ENCODE assay signal across 4 worm cellular contexts in genomic region chrIII:12583466-12583865, ce11.
A peak's percentile ranks its signal among the peaks of the same experiment; 100 is the strongest.
TF ChIP-seq lines count a peak whose summit lies in the region.

No protein-coding gene starts in this region.

TF ChIP-seq in whole organism, L2 larva, 48 proteins besides CTCF, POLR2A, EP300 and RAD21 (continues in another document):
- TF ChIP-seq nhr-237 (tag; optimal IDR thresholded peaks at IDR 0.05; lab: Kevin White, UChicago) (peak; percentile 1), Y55F3AM.14 (GFP tag; optimal IDR thresholded peaks at IDR 0.05; lab: Kevin White, UChicago) (peak; percentile 92), unc-62 (GFP tag; optimal IDR thresholded peaks at IDR 0.05; lab: Kevin White, UChicago) (peak; percentile 52), snpc-4 (tag; optimal IDR thresholded peaks at IDR 0.05; lab: Kevin White, UChicago) (peak; percentile 84), ztf-4 (tag; optimal IDR thresholded peaks at IDR 0.05; lab: Kevin White, UChicago) (peak; percentile 94), elt-3 (tag; optimal IDR thresholded peaks at IDR 0.05; lab: Kevin White, UChicago) (no peak), nhr-25 (tag; optimal IDR thresholded peaks at IDR 0.05; lab: Kevin White, UChicago) (peak; percentile 90), mab-5 (tag; optimal IDR thresholded peaks at IDR 0.05; lab: Kevin White, UChicago) (peak; percentile 20), peb-1 (tag; optimal IDR thresholded peaks at IDR 0.05; lab: Kevin White, UChicago) (peak; percentile 43), unc-39 (tag; optimal IDR thresholded peaks at IDR 0.05; lab: Kevin White, UChicago) (no peak), zag-1 (tag; optimal IDR thresholded peaks at IDR 0.05; lab: Kevin White, UChicago) (peak; percentile 91), lsy-2 (tag; optimal IDR thresholded peaks at IDR 0.05; lab: Kevin White, UChicago) (peak; percentile 65 to 94), sma-3 (GFP tag; optimal IDR thresholded peaks at IDR 0.05; lab: Kevin White, UChicago) (peak; percentile 76), ZK546.5 (tag; optimal IDR thresholded peaks at IDR 0.05; lab: Kevin White, UChicago) (no peak), crh-2 (tag; optimal IDR thresholded peaks at IDR 0.05; lab: Kevin White, UChicago) (peak; percentile 96), nhr-6 (tag; optimal IDR thresholded peaks at IDR 0.05; lab: Kevin White, UChicago) (peak; percentile 93), ceh-82 (tag; optimal IDR thresholded peaks at IDR 0.05; lab: Kevin White, UChicago) (peak; percentile 5), egl-27 (tag; optimal IDR thresholded peaks at IDR 0.05; lab: Kevin White, UChicago) (peak; percentile 96), nhr-11 (tag; optimal IDR thresholded peaks at IDR 0.05; lab: Kevin White, UChicago) (no peak), lin-11 (tag; optimal IDR thresholded peaks at IDR 0.05; lab: Kevin White, UChicago) (peak; percentile 76), fos-1 (tag; optimal IDR thresholded peaks at IDR 0.05; lab: Kevin White, UChicago) (peak; percentile 85), nhr-129 (tag; optimal IDR thresholded peaks at IDR 0.05; lab: Kevin White, UChicago) (peak; percentile 98), gmeb-1 (tag; optimal IDR thresholded peaks at IDR 0.05; lab: Kevin White, UChicago) (peak; percentile 76)

TF ChIP-seq in whole organism, L4 larva, 104 proteins besides CTCF, POLR2A, EP300 and RAD21 (continues in another document):
- no peak for TF ChIP-seq F49E8.2 (tag; optimal IDR thresholded peaks at IDR 0.05; lab: Kevin White, UChicago; ENCODE audit: borderline replicate concordance)
- no peak for TF ChIP-seq F26F4.8 (GFP tag; conservative IDR thresholded peaks at IDR 0.05; lab: Robert Waterston, UW)
- TF ChIP-seq snpc-1.2 (GFP tag; IDR thresholded peaks at IDR 0.05; lab: Robert Waterston, UW) = no peak
- TF ChIP-seq egl-27 (tag; optimal IDR thresholded peaks at IDR 0.05; lab: Kevin White, UChicago) = no peak
- TF ChIP-seq duxl-1 (tag; optimal IDR thresholded peaks at IDR 0.05; lab: Kevin White, UChicago; ENCODE audit: poor library complexity) = peak; percentile 34
- TF ChIP-seq zip-2 (tag; optimal IDR thresholded peaks at IDR 0.05; lab: Kevin White, UChicago) = no peak
- peak; percentile 95 for TF ChIP-seq nhr-6 (tag; optimal IDR thresholded peaks at IDR 0.05; lab: Kevin White, UChicago)
- TF ChIP-seq nhr-41 (GFP tag; IDR thresholded peaks at IDR 0.05; lab: Robert Waterston, UW) = no peak
- TF ChIP-seq nhr-76 (tag; optimal IDR thresholded peaks at IDR 0.05; lab: Kevin White, UChicago) = no peak
- TF ChIP-seq attf-4 (tag; optimal IDR thresholded peaks at IDR 0.05; lab: Kevin White, UChicago) = no peak
- TF ChIP-seq dpl-1 (GFP tag; optimal IDR thresholded peaks at IDR 0.05; lab: Kevin White, UChicago) = peak; percentile 70
- peak; percentile 98 for TF ChIP-seq aha-1 (tag; lab: Kevin White, UChicago)
- 0 out of 2 replicates have a peak, but pooled peaks have one; percentile 28 for TF ChIP-seq php-3 (GFP tag; IDR thresholded peaks at IDR 0.05; lab: Robert Waterston, UW)
- no peak for TF ChIP-seq lim-7 (GFP tag; IDR thresholded peaks at IDR 0.05; lab: Robert Waterston, UW)
- peak; percentile 94 for TF ChIP-seq tra-1 (GFP tag; IDR thresholded peaks at IDR 0.05; lab: Robert Waterston, UW)
- TF ChIP-seq Y48G9A.11 (GFP tag; IDR thresholded peaks at IDR 0.05; lab: Robert Waterston, UW) = no peak
- TF ChIP-seq zip-11 (GFP tag; IDR thresholded peaks at IDR 0.05; lab: Robert Waterston, UW) = no peak
- TF ChIP-seq unc-130 (GFP tag; optimal IDR thresholded peaks at IDR 0.05; lab: Kevin White, UChicago) = no peak
- no peak for TF ChIP-seq ZK337.2 (GFP tag; IDR thresholded peaks at IDR 0.05; lab: Robert Waterston, UW)
- peak; percentile 3 for TF ChIP-seq pqm-1 (tag; optimal IDR thresholded peaks at IDR 0.05; lab: Kevin White, UChicago)
- TF ChIP-seq ctbp-1 (GFP tag; IDR thresholded peaks at IDR 0.05; lab: Robert Waterston, UW) = peak; percentile 85
- TF ChIP-seq mep-1 (tag; optimal IDR thresholded peaks at IDR 0.05; lab: Kevin White, UChicago) = peak; percentile 94
- TF ChIP-seq mdt-29 (GFP tag; IDR thresholded peaks at IDR 0.05; lab: Robert Waterston, UW) = no peak
- peak; percentile 22 to 88 for TF ChIP-seq hif-1 (tag; optimal IDR thresholded peaks at IDR 0.05; lab: Kevin White, UChicago)

TF ChIP-seq in whole organism, late embryonic, 69 proteins besides CTCF, POLR2A, EP300 and RAD21 (continues in another document):
- TF ChIP-seq pha-2 (tag; optimal IDR thresholded peaks at IDR 0.05; lab: Kevin White, UChicago) (no peak), hlh-30 (tag; optimal IDR thresholded peaks at IDR 0.05; lab: Kevin White, UChicago; ENCODE audit: insufficient read depth) (peak; percentile 99), fkh-10 (GFP tag; optimal IDR thresholded peaks at IDR 0.05; lab: Kevin White, UChicago) (no peak), che-1 (tag; optimal IDR thresholded peaks at IDR 0.05; lab: Kevin White, UChicago) (no peak), ceh-45 (GFP tag; IDR thresholded peaks at IDR 0.05; lab: Robert Waterston, UW) (no peak), ahr-1 (tag; optimal IDR thresholded peaks at IDR 0.05; lab: Kevin White, UChicago) (no peak), ceh-14 (tag; optimal IDR thresholded peaks at IDR 0.05; lab: Kevin White, UChicago) (no peak), hlh-15 (tag; optimal IDR thresholded peaks at IDR 0.05; lab: Kevin White, UChicago) (no peak), T23F11.4 (GFP tag; optimal IDR thresholded peaks at IDR 0.05; lab: Kevin White, UChicago) (no peak), ceh-18 (tag; optimal IDR thresholded peaks at IDR 0.05; lab: Kevin White, UChicago) (peak; percentile 86), K09A11.1 (tag; optimal IDR thresholded peaks at IDR 0.05; lab: Kevin White, UChicago; ENCODE audit: insufficient read depth) (no peak), ceh-6 (GFP tag; optimal IDR thresholded peaks at IDR 0.05; lab: Kevin White, UChicago) (no peak), ceh-24 (tag; optimal IDR thresholded peaks at IDR 0.05; lab: Kevin White, UChicago) (no peak), ztf-16 (tag; optimal IDR thresholded peaks at IDR 0.05; lab: Kevin White, UChicago) (peak; percentile 23), lin-11 (tag; optimal IDR thresholded peaks at IDR 0.05; lab: Kevin White, UChicago) (no peak), C08G9.2 (tag; optimal IDR thresholded peaks at IDR 0.05; lab: Kevin White, UChicago) (peak; percentile 7), dve-1 (tag; optimal IDR thresholded peaks at IDR 0.05; lab: Kevin White, UChicago) (peak; percentile 74), unc-55 (GFP tag; optimal IDR thresholded peaks at IDR 0.05; lab: Kevin White, UChicago) (peak; percentile 98), fax-1 (tag; optimal IDR thresholded peaks at IDR 0.05; lab: Kevin White, UChicago) (no peak), eyg-1 (tag; optimal IDR thresholded peaks at IDR 0.05; lab: Kevin White, UChicago) (no peak), nfya-1 (tag; optimal IDR thresholded peaks at IDR 0.05; lab: Kevin White, UChicago) (peak; percentile 96), pax-1 (tag; optimal IDR thresholded peaks at IDR 0.05; lab: Kevin White, UChicago) (no peak), ceh-9 (tag; optimal IDR thresholded peaks at IDR 0.05; lab: Kevin White, UChicago) (no peak), hlh-6 (tag; optimal IDR thresholded peaks at IDR 0.05; lab: Kevin White, UChicago) (no peak), Y22D7AL.16 (tag; optimal IDR thresholded peaks at IDR 0.05; lab: Kevin White, UChicago) (no peak), syd-9 (tag; optimal IDR thresholded peaks at IDR 0.05; lab: Kevin White, UChicago) (peak; percentile 20), sox-4 (tag; optimal IDR thresholded peaks at IDR 0.05; lab: Kevin White, UChicago) (no peak)

TF ChIP-seq in whole organism, mixed stage, embryonic, 35 proteins besides CTCF, POLR2A, EP300 and RAD21 (continues in another document):
- peak; percentile 77 for TF ChIP-seq lsy-2 (tag; optimal IDR thresholded peaks at IDR 0.05; lab: Kevin White, UChicago)
- TF ChIP-seq ceh-43 (GFP tag; optimal IDR thresholded peaks at IDR 0.05; lab: Kevin White, UChicago) = no peak
- peak; percentile 76 for TF ChIP-seq mep-1 (tag; optimal IDR thresholded peaks at IDR 0.05; lab: Kevin White, UChicago)
- no peak for TF ChIP-seq nhr-28 (tag; optimal IDR thresholded peaks at IDR 0.05; lab: Kevin White, UChicago)
- TF ChIP-seq flh-1 (GFP tag; optimal IDR thresholded peaks at IDR 0.05; lab: Kevin White, UChicago) = no peak
- TF ChIP-seq ham-2 (GFP tag; optimal IDR thresholded peaks at IDR 0.05; lab: Kevin White, UChicago) = no peak
- TF ChIP-seq nhr-12 (tag; optimal IDR thresholded peaks at IDR 0.05; lab: Kevin White, UChicago) = no peak
- TF ChIP-seq nhr-237 (tag; optimal IDR thresholded peaks at IDR 0.05; lab: Kevin White, UChicago) = peak; percentile 29
- TF ChIP-seq bed-3 (GFP tag; optimal IDR thresholded peaks at IDR 0.05; lab: Kevin White, UChicago) = no peak
- TF ChIP-seq tbx-8 (GFP tag; optimal IDR thresholded peaks at IDR 0.05; lab: Kevin White, UChicago) = no peak
- peak; percentile 42 for TF ChIP-seq lin-13 (tag; optimal IDR thresholded peaks at IDR 0.05; lab: Kevin White, UChicago)
- peak; percentile 43 for TF ChIP-seq nhr-2 (tag; optimal IDR thresholded peaks at IDR 0.05; lab: Kevin White, UChicago)
- no peak for TF ChIP-seq blmp-1 (tag; optimal IDR thresholded peaks at IDR 0.05; lab: Kevin White, UChicago)
- no peak for TF ChIP-seq ceh-39 (tag; optimal IDR thresholded peaks at IDR 0.05; lab: Kevin White, UChicago)
- TF ChIP-seq cnd-1 (tag; optimal IDR thresholded peaks at IDR 0.05; lab: Kevin White, UChicago) = no peak
- TF ChIP-seq unc-62 (GFP tag; optimal IDR thresholded peaks at IDR 0.05; lab: Kevin White, UChicago) = peak; percentile 90
- TF ChIP-seq elt-3 (tag; optimal IDR thresholded peaks at IDR 0.05; lab: Kevin White, UChicago) = peak; percentile 29
- TF ChIP-seq M03D4.4 (tag; optimal IDR thresholded peaks at IDR 0.05; lab: Kevin White, UChicago) = no peak
- TF ChIP-seq nhr-76 (tag; optimal IDR thresholded peaks at IDR 0.05; lab: Kevin White, UChicago) = no peak
- TF ChIP-seq drap-1 (GFP tag; optimal IDR thresholded peaks at IDR 0.05; lab: Kevin White, UChicago) = peak; percentile 6
- no peak for TF ChIP-seq lin-32 (GFP tag; optimal IDR thresholded peaks at IDR 0.05; lab: Kevin White, UChicago)
- TF ChIP-seq sptf-1 (tag; optimal IDR thresholded peaks at IDR 0.05; lab: Kevin White, UChicago) = peak; percentile 36
- no peak for TF ChIP-seq elt-1 (tag; optimal IDR thresholded peaks at IDR 0.05; lab: Kevin White, UChicago; ENCODE audit: borderline replicate concordance, insufficient read depth)
- TF ChIP-seq hlh-1 (tag; optimal IDR thresholded peaks at IDR 0.05; lab: Kevin White, UChicago) = peak; percentile 96
- TF ChIP-seq snpc-4 (tag; optimal IDR thresholded peaks at IDR 0.05; lab: Kevin White, UChicago) = no peak
- TF ChIP-seq zip-8 (tag; optimal IDR thresholded peaks at IDR 0.05; lab: Kevin White, UChicago) = no peak
- TF ChIP-seq unc-39 (tag; optimal IDR thresholded peaks at IDR 0.05; lab: Kevin White, UChicago) = no peak
- peak; percentile 19 for TF ChIP-seq mls-2 (tag; optimal IDR thresholded peaks at IDR 0.05; lab: Kevin White, UChicago)
- peak; percentile 67 for TF ChIP-seq pha-4 (tag; optimal IDR thresholded peaks at IDR 0.05; lab: Kevin White, UChicago)
- TF ChIP-seq ces-1 (GFP tag; optimal IDR thresholded peaks at IDR 0.05; lab: Kevin White, UChicago) = peak; percentile 77
- no peak for TF ChIP-seq ceh-83 (GFP tag; optimal IDR thresholded peaks at IDR 0.05; lab: Kevin White, UChicago)
